Worm (Caenorhabditis elegans) whole organism, mixed stage, embryonic: ENCODE data around the gene H01M10.2.

Experiments
- blmp-1 ChIP-seq: fragments of 150-350 bp; optimal IDR thresholded peaks from 2 replicates; lab custom pipeline; 2014; ENCODE audit warnings: missing biosample characterization, missing genetic modification characterization
- flh-1 ChIP-seq: fragments of 200-800 bp; sonication (Bioruptor generic); optimal IDR thresholded peaks from 2 replicates; lab custom pipeline; 2018; ENCODE audit warnings: mild to moderate bottlenecking, missing genetic modification characterization, moderate library complexity, missing compliant biosample characterization
- ham-2 ChIP-seq: fragments of 200-800 bp; sonication (Bioruptor generic); optimal IDR thresholded peaks from 2 replicates; lab custom pipeline; 2018; ENCODE audit warnings: mild to moderate bottlenecking, missing genetic modification characterization, missing compliant biosample characterization
- mls-2 ChIP-seq: sonication (generic microtip); optimal IDR thresholded peaks from 2 replicates; lab custom pipeline; 2016; ENCODE audit warnings: mild to moderate bottlenecking, missing genetic modification characterization, moderate library complexity, missing compliant biosample characterization
- nhr-76 ChIP-seq: sonication (generic microtip); optimal IDR thresholded peaks from 2 replicates; lab custom pipeline; 2017; ENCODE audit warnings: missing biosample characterization, missing genetic modification characterization
- pha-4 ChIP-seq: fragments of 150-350 bp; optimal IDR thresholded peaks from 2 replicates; lab custom pipeline; 2018; ENCODE audit warnings: missing biosample characterization, missing genetic modification reagents, missing genetic modification characterization
- snpc-4 ChIP-seq: fragments of 150-350 bp; optimal IDR thresholded peaks from 2 replicates; lab custom pipeline; 2014; ENCODE audit warnings: missing biosample characterization, missing genetic modification characterization
- ztf-11 ChIP-seq: fragments of 150-350 bp; optimal IDR thresholded peaks from 2 replicates; lab custom pipeline; 2014; ENCODE audit warnings: missing biosample characterization, missing genetic modification characterization

DNA sequence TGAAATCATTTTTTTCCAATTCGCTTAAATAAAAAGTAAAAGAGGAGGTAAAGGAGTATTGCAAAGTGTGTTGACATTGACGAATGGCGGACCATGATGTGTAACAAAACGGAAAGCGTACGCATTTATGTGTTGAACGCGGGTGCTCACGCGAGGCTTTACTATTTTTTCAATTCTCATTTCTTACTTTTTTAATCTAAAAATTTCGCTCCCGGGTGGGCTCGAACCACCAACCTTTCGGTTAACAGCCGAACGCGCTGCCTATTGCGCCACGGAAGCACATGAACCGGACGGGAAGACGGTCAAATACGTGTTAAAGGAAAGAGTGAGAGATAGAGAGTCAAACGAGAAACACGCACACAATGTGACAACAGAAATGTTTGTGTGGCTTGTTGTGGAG, 36.2 kb downstream of the H01M10.2 start:
- TF ChIP-seq pha-4 (tag; lab: Kevin White, UChicago) (peak; percentile 33), ztf-11 (tag; lab: Kevin White, UChicago) (no peak), ham-2 (GFP tag; lab: Kevin White, UChicago) (peak; percentile 90), mls-2 (tag; lab: Kevin White, UChicago) (peak; percentile 94), nhr-76 (no peak), blmp-1 (no peak), snpc-4 (tag; lab: Kevin White, UChicago) (no peak), flh-1 (GFP tag; lab: Kevin White, UChicago) (peak; percentile 82)
